Worm (Caenorhabditis elegans) whole organism, mixed stage, embryonic: Measurements from ENCODE around the gene T08G3.6.

Source experiments
- ceh-39 ChIP-seq: fragments of 150-350 bp; optimal IDR thresholded peaks from 2 replicates; lab custom pipeline; 2014; ENCODE audit warnings: missing biosample characterization, missing genetic modification characterization
- elt-1 ChIP-seq: sonication (generic microtip); optimal IDR thresholded peaks from 2 replicates; lab custom pipeline; 2017; ENCODE audit warnings: missing genetic modification characterization, mild to moderate bottlenecking, missing compliant biosample characterization, antibody characterized with exemption, moderate library complexity, borderline replicate concordance; ENCODE audit not compliant: insufficient read depth
- nhr-12 ChIP-seq: fragments of 150-350 bp; optimal IDR thresholded peaks from 2 replicates; lab custom pipeline; 2014; ENCODE audit warnings: missing biosample characterization, missing genetic modification characterization
- nhr-28 ChIP-seq: fragments of 150-350 bp; optimal IDR thresholded peaks from 2 replicates; lab custom pipeline; 2014; ENCODE audit warnings: missing biosample characterization, missing genetic modification characterization
- nhr-76 ChIP-seq: sonication (generic microtip); optimal IDR thresholded peaks from 2 replicates; lab custom pipeline; 2017; ENCODE audit warnings: missing biosample characterization, missing genetic modification characterization
- pha-4 ChIP-seq: fragments of 150-350 bp; optimal IDR thresholded peaks from 2 replicates; lab custom pipeline; 2018; ENCODE audit warnings: missing biosample characterization, missing genetic modification reagents, missing genetic modification characterization
- unc-62 ChIP-seq: fragments of 150-350 bp; optimal IDR thresholded peaks from 2 replicates; lab custom pipeline; 2014; ENCODE audit warnings: missing biosample characterization, missing genetic modification reagents, missing genetic modification characterization

- TF ChIP-seq pha-4 (no peak), elt-1 (no peak), unc-62 (GFP tag; lab: Kevin White, UChicago) (no peak), nhr-12 (tag; lab: Kevin White, UChicago) (no peak), nhr-76 (tag; lab: Kevin White, UChicago) (no peak), ceh-39 (tag; lab: Kevin White, UChicago) (no peak), nhr-28 (no peak)
These were observed 8.2 kb upstream of the T08G3.6 start, which contains the start of gene F26D2.15 for ce11 chrV:16437546-16437945.
